Worm (Caenorhabditis elegans) whole organism, midembryonic: ENCODE data around the gene acp-2.

Experiments
- T22C8.4 ChIP-seq: fragments of 200-800 bp; sonication (Bioruptor generic); IDR thresholded peaks from 2 replicates; pipeline ENCODE4 v1.3.6; 2022; ENCODE audit warnings: missing genetic modification characterization, missing compliant biosample characterization
- cog-1 ChIP-seq: sonication (generic microtip); optimal IDR thresholded peaks from 2 replicates; lab custom pipeline; 2016; ENCODE audit warnings: missing genetic modification characterization, missing compliant biosample characterization
- flt-1 ChIP-seq: fragments of 200-800 bp; sonication (Bioruptor generic); IDR thresholded peaks from 2 replicates; pipeline ENCODE4 v1.3.6; 2022; ENCODE audit warnings: missing genetic modification characterization, missing compliant biosample characterization
- klf-2 ChIP-seq: fragments of 200-800 bp; sonication (Bioruptor generic); conservative IDR thresholded peaks from 2 replicates; pipeline ENCODE4 v1.3.6; 2022; ENCODE audit warnings: missing genetic modification reagents, missing genetic modification characterization, missing compliant biosample characterization
- med-1 ChIP-seq: sonication (generic microtip); optimal IDR thresholded peaks from 2 replicates; lab custom pipeline; 2017; ENCODE audit warnings: missing genetic modification characterization, mild to moderate bottlenecking, missing compliant biosample characterization, antibody characterized with exemption, missing genetic modification reagents; ENCODE audit not compliant: insufficient read depth
- ref-1 ChIP-seq: fragments of 200-800 bp; sonication (Bioruptor generic); conservative IDR thresholded peaks from 2 replicates; pipeline ENCODE4 v1.3.6; 2022; ENCODE audit warnings: missing genetic modification reagents, missing genetic modification characterization, missing compliant biosample characterization
- tab-1 ChIP-seq: fragments of 200-800 bp; sonication (Bioruptor generic); IDR thresholded peaks from 2 replicates; pipeline ENCODE4 v1.3.6; 2022; ENCODE audit warnings: missing genetic modification characterization, missing compliant biosample characterization
- ztf-23 ChIP-seq: fragments of 200-800 bp; sonication (Bioruptor generic); IDR thresholded peaks from 2 replicates; pipeline ENCODE4 v1.3.6; 2022; ENCODE audit warnings: missing genetic modification reagents, missing genetic modification characterization, missing compliant biosample characterization
- ztf-29 ChIP-seq: fragments of 200-800 bp; sonication (Bioruptor generic); IDR thresholded peaks from 2 replicates; pipeline ENCODE4 v1.3.6; 2022; ENCODE audit warnings: missing genetic modification reagents, missing genetic modification characterization, missing compliant biosample characterization

DNA sequence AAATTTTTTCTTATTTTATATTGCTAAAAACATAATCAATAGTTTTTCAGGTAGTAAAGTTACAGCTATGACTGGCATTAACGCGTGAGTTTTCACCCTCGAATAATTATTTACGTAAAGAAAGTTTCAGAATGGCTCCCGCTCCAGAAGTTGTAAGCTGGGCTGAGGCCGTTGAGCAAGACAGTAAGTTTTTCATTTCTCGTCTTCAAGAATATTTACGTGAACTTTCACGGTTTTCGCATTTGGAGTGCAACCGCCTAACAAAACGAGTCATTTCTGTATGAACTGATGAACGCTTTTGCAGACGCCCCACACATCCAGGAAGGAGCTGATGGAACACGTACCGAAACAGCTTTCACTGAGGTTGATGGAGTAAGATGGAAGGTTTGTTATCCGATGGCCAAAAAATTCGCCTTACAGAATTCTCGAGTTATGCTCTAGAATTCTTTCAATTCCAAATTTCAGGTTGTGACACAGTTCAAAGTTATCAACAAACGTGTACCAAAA is 10.9 kb upstream of the acp-2 start, which contains the start of gene eif-3.G:
- TF ChIP-seq klf-2 (GFP tag; lab: Robert Waterston, UW): no peak
- TF ChIP-seq ztf-29 (GFP tag; lab: Robert Waterston, UW): no peak
- no peak for TF ChIP-seq flt-1 (GFP tag; lab: Robert Waterston, UW)
- no peak for TF ChIP-seq cog-1 (tag; lab: Kevin White, UChicago)
- no peak for TF ChIP-seq ztf-23 (GFP tag; lab: Robert Waterston, UW)
- TF ChIP-seq tab-1 (GFP tag; lab: Robert Waterston, UW): no peak
- no peak for TF ChIP-seq T22C8.4 (GFP tag; lab: Robert Waterston, UW)
- TF ChIP-seq med-1 (GFP tag; lab: Kevin White, UChicago): no peak
- TF ChIP-seq ref-1 (GFP tag; lab: Robert Waterston, UW): no peak
